Worm (Caenorhabditis elegans): ENCODE data around the gene R05G9.1.

ce11 chrII:6482102-6482501 is 20.9 kb upstream of the R05G9.1 start, which contains the start of gene del-10:
- no peak for TF ChIP-seq T22C8.4 (GFP tag; IDR thresholded peaks at IDR 0.05)
- TF ChIP-seq klf-2 (GFP tag; conservative IDR thresholded peaks at IDR 0.05) = no peak
- no peak for TF ChIP-seq ztf-29 (GFP tag; IDR thresholded peaks at IDR 0.05)
- no peak for TF ChIP-seq cog-1 (tag; optimal IDR thresholded peaks at IDR 0.05)

All from whole organism, midembryonic.